Fruit fly (Drosophila melanogaster) whole organism, embryonic: Measurements from ENCODE around the gene Tsp2A.

ENCODE experiments used
- Ada2b ChIP-seq: fragments of 200-800 bp; sonication (Bioruptor generic); IDR thresholded peaks from 2 replicates; pipeline ENCODE4 v1.3.6; 2022; ENCODE audit warnings: missing biosample characterization, missing genetic modification characterization
- BtbVII ChIP-seq: fragments of 200-800 bp; sonication (Bioruptor generic); optimal IDR thresholded peaks from 3 replicates; lab custom pipeline; 2017; ENCODE audit warnings: missing biosample characterization, mild to moderate bottlenecking, missing genetic modification characterization
- CG11093 ChIP-seq: fragments of 200-800 bp; sonication (Bioruptor generic); IDR thresholded peaks from 3 replicates; pipeline ENCODE4 v1.3.6; 2022; ENCODE audit warnings: missing biosample characterization, missing genetic modification characterization
- CG12659 ChIP-seq: fragments of 200-800 bp; sonication (Bioruptor generic); optimal IDR thresholded peaks from 3 replicates; lab custom pipeline; 2017; ENCODE audit warnings: mild to moderate bottlenecking, missing biosample characterization, missing genetic modification reagents, missing genetic modification characterization
- CG13123 ChIP-seq: fragments of 200-800 bp; sonication (Bioruptor generic); optimal IDR thresholded peaks from 2 replicates; lab custom pipeline; 2016; ENCODE audit warnings: missing biosample characterization, missing genetic modification characterization
- CG2889 ChIP-seq: fragments of 200-800 bp; sonication (Bioruptor generic); IDR thresholded peaks from 3 replicates; pipeline ENCODE4 v1.3.6; 2022; ENCODE audit warnings: missing biosample characterization, missing genetic modification characterization
- CG32767 ChIP-seq: fragments of 200-800 bp; sonication (Bioruptor generic); IDR thresholded peaks from 2 replicates; pipeline ENCODE4 v1.3.6; 2022; ENCODE audit warnings: missing biosample characterization, missing genetic modification characterization
- CG34224 ChIP-seq: fragments of 200-800 bp; sonication (Bioruptor generic); IDR thresholded peaks from 3 replicates; pipeline ENCODE4 v1.3.6; 2022; ENCODE audit warnings: missing biosample characterization, missing genetic modification characterization; ENCODE audit not compliant: partially characterized antibody
- CG34422 ChIP-seq: fragments of 200-800 bp; sonication (Bioruptor generic); IDR thresholded peaks from 3 replicates; pipeline ENCODE4 v1.3.6; 2022; ENCODE audit warnings: missing biosample characterization, missing genetic modification characterization
- CG3847 ChIP-seq: fragments of 200-800 bp; sonication (Bioruptor generic); IDR thresholded peaks from 2 replicates; pipeline ENCODE4 v1.3.6; 2022; ENCODE audit warnings: missing biosample characterization, missing genetic modification characterization
- CG4360 ChIP-seq: fragments of 200-800 bp; sonication (Bioruptor generic); IDR thresholded peaks from 2 replicates; pipeline ENCODE4 v1.3.6; 2022; ENCODE audit warnings: missing biosample characterization, missing genetic modification characterization
- CG4820 ChIP-seq: fragments of 200-800 bp; sonication (Bioruptor generic); optimal IDR thresholded peaks from 3 replicates; lab custom pipeline; 2016; ENCODE audit warnings: missing biosample characterization, missing genetic modification characterization
- CG6854 ChIP-seq: fragments of 200-800 bp; sonication (Bioruptor generic); optimal IDR thresholded peaks from 3 replicates; lab custom pipeline; 2017; ENCODE audit warnings: missing biosample characterization, mild to moderate bottlenecking, missing genetic modification characterization
- CG7745 ChIP-seq: fragments of 200-800 bp; sonication (Bioruptor generic); optimal IDR thresholded peaks from 2 replicates; lab custom pipeline; 2018; ENCODE audit warnings: missing biosample characterization, mild to moderate bottlenecking, missing genetic modification characterization, moderate library complexity
- CG9797 ChIP-seq: fragments of 200-800 bp; sonication (Bioruptor generic); optimal IDR thresholded peaks from 3 replicates; lab custom pipeline; 2018; ENCODE audit warnings: missing biosample characterization, mild to moderate bottlenecking, missing genetic modification characterization
- Dfd ChIP-seq, 2 experiments: fragments of >200 bp; optimal IDR thresholded peaks; 2 replicates each; lab custom pipeline; 2017; ENCODE audit warnings: missing biosample characterization in 2 of 2, missing genetic modification characterization in 2 of 2
- Dll ChIP-seq: fragments of 200-800 bp; sonication (Bioruptor generic); IDR thresholded peaks from 4 replicates; pipeline ENCODE4 v1.3.6; 2022; ENCODE audit warnings: missing biosample characterization, missing genetic modification characterization; ENCODE audit not compliant: partially characterized antibody
- Fer3 ChIP-seq: fragments of 200-800 bp; sonication (Bioruptor generic); optimal IDR thresholded peaks from 2 replicates; lab custom pipeline; 2018; ENCODE audit warnings: missing biosample characterization, mild to moderate bottlenecking, missing genetic modification characterization, moderate library complexity
- Jarid2 ChIP-seq: fragments of 200-800 bp; sonication (Bioruptor generic); optimal IDR thresholded peaks from 3 replicates; lab custom pipeline; 2017; ENCODE audit warnings: mild to moderate bottlenecking, missing biosample characterization, missing genetic modification reagents, missing genetic modification characterization
- Max ChIP-seq: fragments of 200-800 bp; sonication (Bioruptor generic); optimal IDR thresholded peaks from 2 replicates; lab custom pipeline; 2016; ENCODE audit warnings: missing biosample characterization, mild to moderate bottlenecking, missing genetic modification characterization
- Poxn ChIP-seq: fragments of 200-800 bp; sonication (Bioruptor generic); IDR thresholded peaks from 2 replicates; pipeline ENCODE4 v1.3.6; 2022; ENCODE audit warnings: missing biosample characterization, missing genetic modification characterization
- Xbp1 ChIP-seq: fragments of 200-800 bp; sonication (Bioruptor generic); optimal IDR thresholded peaks from 3 replicates; lab custom pipeline; 2016; ENCODE audit warnings: missing biosample characterization, mild to moderate bottlenecking, missing genetic modification characterization
- ab ChIP-seq: fragments of 200-800 bp; sonication (Bioruptor generic); optimal IDR thresholded peaks from 2 replicates; lab custom pipeline; 2016; ENCODE audit warnings: missing biosample characterization, missing genetic modification characterization
- bsh ChIP-seq, 2 experiments: fragments of 200-800 bp; sonication (Bioruptor generic); optimal IDR thresholded peaks; 2 replicates each; lab custom pipeline; 2017 to 2018; ENCODE audit warnings: mild to moderate bottlenecking in 2 of 2, missing biosample characterization in 2 of 2, missing genetic modification characterization in 2 of 2, moderate library complexity in 1 of 2
- cad ChIP-seq: fragments of >200 bp; optimal IDR thresholded peaks from 2 replicates; lab custom pipeline; 2017; ENCODE audit warnings: missing biosample characterization, missing genetic modification characterization
- chif ChIP-seq, 2 experiments: fragments of 200-800 bp; sonication (Bioruptor generic); optimal IDR thresholded peaks; 3 replicates each; lab custom pipeline; 2016; ENCODE audit warnings: missing biosample characterization in 2 of 2, missing genetic modification characterization in 2 of 2
- crol ChIP-seq: fragments of 200-800 bp; sonication (Bioruptor generic); IDR thresholded peaks from 2 replicates; pipeline ENCODE4 v1.3.6; 2022; ENCODE audit warnings: missing biosample characterization, missing genetic modification characterization
- dan ChIP-seq: fragments of 200-800 bp; sonication (Bioruptor generic); IDR thresholded peaks from 2 replicates; pipeline ENCODE4 v1.3.6; 2022; ENCODE audit warnings: missing biosample characterization, missing genetic modification characterization
- disco-r ChIP-seq: fragments of 200-800 bp; sonication (Bioruptor generic); optimal IDR thresholded peaks from 2 replicates; lab custom pipeline; 2016; ENCODE audit warnings: missing biosample characterization, missing genetic modification characterization
- dm ChIP-seq: fragments of 200-800 bp; sonication (Bioruptor generic); optimal IDR thresholded peaks from 3 replicates; lab custom pipeline; 2016; ENCODE audit warnings: missing biosample characterization, missing genetic modification characterization
- dpn ChIP-seq, 2 experiments: fragments of 200-800 bp; sonication (Bioruptor generic); optimal IDR thresholded peaks; 3 replicates each; lab custom pipeline; 2016; ENCODE audit warnings: missing biosample characterization in 2 of 2, missing genetic modification characterization in 2 of 2
- exex ChIP-seq: fragments of 200-800 bp; sonication (Bioruptor generic); optimal IDR thresholded peaks from 4 replicates; lab custom pipeline; 2018; ENCODE audit warnings: missing biosample characterization, mild to moderate bottlenecking, missing genetic modification characterization, moderate library complexity
- grn ChIP-seq: fragments of 200-800 bp; sonication (Bioruptor generic); optimal IDR thresholded peaks from 3 replicates; lab custom pipeline; 2017; ENCODE audit warnings: missing biosample characterization, missing genetic modification characterization
- h ChIP-seq: fragments of >200 bp; optimal IDR thresholded peaks from 2 replicates; lab custom pipeline; 2017
- hbn ChIP-seq: fragments of 200-800 bp; sonication (Bioruptor generic); IDR thresholded peaks from 2 replicates; pipeline ENCODE4 v1.3.6; 2022; ENCODE audit warnings: missing biosample characterization, missing genetic modification characterization; ENCODE audit not compliant: partially characterized antibody
- ind ChIP-seq: fragments of 200-800 bp; sonication (Bioruptor generic); optimal IDR thresholded peaks from 3 replicates; lab custom pipeline; 2016; ENCODE audit warnings: missing biosample characterization, missing genetic modification characterization
- inv ChIP-seq: fragments of 200-800 bp; sonication (Bioruptor generic); IDR thresholded peaks from 2 replicates; pipeline ENCODE4 v1.3.6; 2022; ENCODE audit warnings: missing biosample characterization, missing genetic modification characterization; ENCODE audit not compliant: partially characterized antibody
- nau ChIP-seq: fragments of 200-800 bp; sonication (Bioruptor generic); optimal IDR thresholded peaks from 3 replicates; lab custom pipeline; 2017; ENCODE audit warnings: missing biosample characterization, mild to moderate bottlenecking, missing genetic modification characterization, missing genetic modification reagents
- nom ChIP-seq: fragments of 200-800 bp; sonication (Bioruptor generic); optimal IDR thresholded peaks from 2 replicates; lab custom pipeline; 2017; ENCODE audit warnings: missing biosample characterization, missing genetic modification characterization, mild to moderate bottlenecking, moderate library complexity, missing genetic modification reagents
- onecut ChIP-seq: fragments of 200-800 bp; sonication (Bioruptor generic); IDR thresholded peaks from 2 replicates; pipeline ENCODE4 v1.3.6; 2022; ENCODE audit warnings: missing biosample characterization, missing genetic modification characterization
- peb ChIP-seq: fragments of 200-800 bp; sonication (Bioruptor generic); IDR thresholded peaks from 2 replicates; pipeline ENCODE4 v1.3.6; 2022; ENCODE audit warnings: missing biosample characterization, missing genetic modification characterization
- pho ChIP-seq: fragments of 200-800 bp; sonication (Bioruptor generic); optimal IDR thresholded peaks from 2 replicates; lab custom pipeline; 2016; ENCODE audit warnings: missing biosample characterization, missing genetic modification characterization
- sc ChIP-seq, 3 experiments: fragments of >200 bp in 2 of 3; fragments of 200-800 bp in 1 of 3; sonication (Bioruptor generic) in 1 of 3; optimal IDR thresholded peaks; 2 replicates in 2 of 3; 3 replicates in 1 of 3; lab custom pipeline; 2017; ENCODE audit warnings: mild to moderate bottlenecking in 1 of 3, missing biosample characterization in 1 of 3, missing genetic modification characterization in 1 of 3, missing genetic modification reagents in 1 of 3
- sens-2 ChIP-seq: fragments of 200-800 bp; sonication (Bioruptor generic); IDR thresholded peaks from 2 replicates; pipeline ENCODE4 v1.3.6; 2022; ENCODE audit warnings: missing biosample characterization, missing genetic modification characterization
- sqz ChIP-seq: fragments of 200-800 bp; sonication (Bioruptor generic); optimal IDR thresholded peaks from 3 replicates; lab custom pipeline; 2018; ENCODE audit warnings: missing biosample characterization, mild to moderate bottlenecking, missing genetic modification characterization
- trh ChIP-seq: fragments of 200-800 bp; sonication (Bioruptor generic); optimal IDR thresholded peaks from 2 replicates; lab custom pipeline; 2016; ENCODE audit warnings: missing biosample characterization, missing genetic modification characterization
- twi ChIP-seq: fragments of 200-800 bp; optimal IDR thresholded peaks from 2 replicates; lab custom pipeline; 2019; ENCODE audit warnings: missing biosample characterization, mild to moderate bottlenecking, missing genetic modification characterization, moderate library complexity
- vnd ChIP-seq: fragments of 200-800 bp; sonication (Bioruptor generic); IDR thresholded peaks from 3 replicates; pipeline ENCODE4 v1.3.6; 2022; ENCODE audit warnings: missing biosample characterization, missing genetic modification characterization; ENCODE audit not compliant: partially characterized antibody
- z ChIP-seq: fragments of 200-800 bp; sonication (Bioruptor generic); IDR thresholded peaks from 3 replicates; pipeline ENCODE4 v1.3.6; 2022; ENCODE audit warnings: missing biosample characterization, missing genetic modification characterization
- zf30C ChIP-seq: fragments of 200-800 bp; sonication (Bioruptor generic); optimal IDR thresholded peaks from 3 replicates; lab custom pipeline; 2018; ENCODE audit warnings: missing biosample characterization, mild to moderate bottlenecking, missing genetic modification characterization
- zfh1 ChIP-seq: fragments of 200-800 bp; sonication (Bioruptor generic); IDR thresholded peaks from 3 replicates; pipeline ENCODE4 v1.3.6; 2022; ENCODE audit warnings: missing biosample characterization, missing genetic modification characterization

The Tsp2A gene

dm6 chrX:1392875-1393274 lies 46.5 kb downstream of the Tsp2A start, which contains the start of gene Rilpl (continued):
- no peak for TF ChIP-seq peb (GFP tag; lab: Robert Waterston, UW)
- peak; percentile 22 for TF ChIP-seq Max (GFP tag; lab: Kevin White, UChicago)
- peak in 1 of 2 experiments; percentile 33 for TF ChIP-seq chif (GFP tag; optimal IDR thresholded peaks at IDR 0.05; lab: Kevin White, UChicago)
- TF ChIP-seq cad: no peak
- TF ChIP-seq sqz (GFP tag; lab: Kevin White, UChicago): no peak
- TF ChIP-seq vnd: no peak
- TF ChIP-seq BtbVII: no peak
- peak; percentile 2 for TF ChIP-seq ind (GFP tag; lab: Kevin White, UChicago)
- no peak for TF ChIP-seq CG2889 (GFP tag; lab: Robert Waterston, UW)
- no peak for TF ChIP-seq pho (GFP tag; lab: Kevin White, UChicago)
- TF ChIP-seq Dll (GFP tag; lab: Robert Waterston, UW): no peak
- peak; percentile 66 for TF ChIP-seq nom (GFP tag; lab: Kevin White, UChicago)
- no peak for TF ChIP-seq zf30C (GFP tag; lab: Kevin White, UChicago)
- no peak for TF ChIP-seq exex (tag; lab: Kevin White, UChicago)
- peak; percentile 29 for TF ChIP-seq dm (GFP tag; lab: Kevin White, UChicago)
- peak; percentile 7; the same call in 1 of the 3 replicates for TF ChIP-seq CG34422 (GFP tag; lab: Robert Waterston, UW)
- peak in 1 of 2 experiments; percentile 7 for TF ChIP-seq bsh (GFP tag; optimal IDR thresholded peaks at IDR 0.05; lab: Kevin White, UChicago)
- TF ChIP-seq dpn (GFP tag; optimal IDR thresholded peaks at IDR 0.05; lab: Kevin White, UChicago): peak in 1 of 2 experiments; percentile 50
- no peak for TF ChIP-seq Poxn (GFP tag; lab: Robert Waterston, UW)
- no peak for TF ChIP-seq Dfd (GFP tag; optimal IDR thresholded peaks at IDR 0.05; lab: Kevin White, UChicago)
- TF ChIP-seq inv (GFP tag; lab: Robert Waterston, UW): peak; percentile 53; the same call in 1 of the 2 replicates
- TF ChIP-seq zfh1: no peak; the same call in 2 of the 3 replicates
- no peak for TF ChIP-seq Fer3
- TF ChIP-seq trh (GFP tag; lab: Kevin White, UChicago): no peak
- TF ChIP-seq CG34224 (GFP tag; lab: Robert Waterston, UW): no peak
- TF ChIP-seq CG13123: no peak
- no peak for TF ChIP-seq CG7745 (tag; lab: Kevin White, UChicago)
- TF ChIP-seq sens-2: no peak
- TF ChIP-seq twi: peak; percentile 51
- TF ChIP-seq CG3847 (GFP tag; lab: Robert Waterston, UW): peak; percentile 82
- TF ChIP-seq onecut: no peak
- TF ChIP-seq Jarid2: no peak
- no peak for TF ChIP-seq disco-r (GFP tag; lab: Kevin White, UChicago)
- TF ChIP-seq ab (GFP tag; lab: Kevin White, UChicago): no peak
- no peak for TF ChIP-seq CG6854 (GFP tag; lab: Kevin White, UChicago)
- TF ChIP-seq CG11093 (GFP tag; lab: Robert Waterston, UW): no peak
- TF ChIP-seq CG32767 (GFP tag; lab: Robert Waterston, UW): no peak
- TF ChIP-seq CG4820 (GFP tag; lab: Kevin White, UChicago): no peak
- peak; percentile 4 for TF ChIP-seq Xbp1
- TF ChIP-seq h (lab: Kevin White, UChicago): no peak
- no peak for TF ChIP-seq z (GFP tag; lab: Robert Waterston, UW)
- TF ChIP-seq dan (GFP tag; lab: Robert Waterston, UW): no peak
- no peak for TF ChIP-seq Ada2b
- no peak for TF ChIP-seq sc (optimal IDR thresholded peaks at IDR 0.05; lab: Kevin White, UChicago)
- TF ChIP-seq sc (GFP tag; optimal IDR thresholded peaks at IDR 0.05; lab: Kevin White, UChicago): no peak
- peak; percentile 23 for TF ChIP-seq CG9797 (GFP tag; lab: Kevin White, UChicago)
- no peak for TF ChIP-seq hbn (GFP tag; lab: Robert Waterston, UW)
- TF ChIP-seq grn (GFP tag; lab: Kevin White, UChicago): no peak
- TF ChIP-seq crol (GFP tag; lab: Robert Waterston, UW): no peak
- TF ChIP-seq nau (GFP tag; lab: Kevin White, UChicago): no peak
- peak; percentile 69 for TF ChIP-seq CG12659
- no peak for TF ChIP-seq CG4360
